Worm (Caenorhabditis elegans): Measurements from ENCODE around the gene srx-90.
A peak's percentile ranks its signal among the peaks of the same experiment; 100 is the strongest.

The srx-90 gene

ce11 chrV:11541284-11541683 lies 39.6 kb upstream of the srx-90 start (continued):
- no peak for TF ChIP-seq mes-2 (tag; optimal IDR thresholded peaks at IDR 0.05; ENCODE audit: poor library complexity, severe bottlenecking)
- no peak for TF ChIP-seq F10B5.3 (tag; optimal IDR thresholded peaks at IDR 0.05)
- TF ChIP-seq gei-8 (GFP tag; optimal IDR thresholded peaks at IDR 0.05): peak; percentile 52
- no peak for TF ChIP-seq F49E8.2 (tag; optimal IDR thresholded peaks at IDR 0.05; ENCODE audit: borderline replicate concordance)
- TF ChIP-seq vab-7 (GFP tag; IDR thresholded peaks at IDR 0.05): peak; percentile 30; the same call in 1 of the 2 replicates
- no peak for TF ChIP-seq Y5F2A.4 (GFP tag; optimal IDR thresholded peaks at IDR 0.05)
- TF ChIP-seq skn-1 (tag; optimal IDR thresholded peaks at IDR 0.05): no peak
- no peak for TF ChIP-seq lin-1 (GFP tag; IDR thresholded peaks at IDR 0.05)
- TF ChIP-seq dmd-9 (GFP tag; IDR thresholded peaks at IDR 0.05): 0 out of 2 replicates have a peak, but pooled peaks have one; percentile 36
- peak; percentile 30; the same call in 1 of the 2 replicates for TF ChIP-seq lin-38 (GFP tag; IDR thresholded peaks at IDR 0.05)
- no peak for TF ChIP-seq nhr-48 (tag; optimal IDR thresholded peaks at IDR 0.05)
- TF ChIP-seq ceh-62 (tag; optimal IDR thresholded peaks at IDR 0.05): no peak
- no peak for TF ChIP-seq zag-1 (tag; optimal IDR thresholded peaks at IDR 0.05)
- peak; percentile 42; the same call in 1 of the 2 replicates for TF ChIP-seq ceh-20 (GFP tag; IDR thresholded peaks at IDR 0.05)
- no peak for TF ChIP-seq php-3 (GFP tag; IDR thresholded peaks at IDR 0.05)
- no peak for TF ChIP-seq mxl-3 (GFP tag; optimal IDR thresholded peaks at IDR 0.05)
- no peak for TF ChIP-seq nhr-42 (GFP tag; IDR thresholded peaks at IDR 0.05)
- TF ChIP-seq nhr-102 (tag; optimal IDR thresholded peaks at IDR 0.05): no peak
- no peak for TF ChIP-seq madf-5 (GFP tag; IDR thresholded peaks at IDR 0.05)
- no peak for TF ChIP-seq tag-97 (GFP tag; IDR thresholded peaks at IDR 0.05)
- no peak for TF ChIP-seq mep-1 (tag; optimal IDR thresholded peaks at IDR 0.05)
- TF ChIP-seq ama-1 (optimal IDR thresholded peaks at IDR 0.05): peak; percentile 19
- no peak for TF ChIP-seq aha-1 (tag)
- TF ChIP-seq mdl-1 (tag; optimal IDR thresholded peaks at IDR 0.05): no peak
- no peak for TF ChIP-seq Y105C5A.15 (GFP tag; IDR thresholded peaks at IDR 0.05)
- TF ChIP-seq ctbp-1 (GFP tag; IDR thresholded peaks at IDR 0.05): no peak
- TF ChIP-seq nhr-77 (tag; optimal IDR thresholded peaks at IDR 0.05): no peak
- TF ChIP-seq daf-19 (GFP tag; conservative IDR thresholded peaks at IDR 0.05): no peak
- TF ChIP-seq lsy-2 (tag; optimal IDR thresholded peaks at IDR 0.05): no peak
- 0 out of 2 replicates have a peak, but pooled peaks have one; percentile 53 for TF ChIP-seq madf-9 (GFP tag; conservative IDR thresholded peaks at IDR 0.05)
- TF ChIP-seq spr-1 (tag; optimal IDR thresholded peaks at IDR 0.05): no peak
- no peak for TF ChIP-seq nhr-76 (tag; optimal IDR thresholded peaks at IDR 0.05)
- TF ChIP-seq zip-11 (GFP tag; IDR thresholded peaks at IDR 0.05): no peak
- 0 out of 2 replicates have a peak, but pooled peaks have one; percentile 33 for TF ChIP-seq hmg-1.1 (GFP tag; IDR thresholded peaks at IDR 0.05)
- no peak for TF ChIP-seq nhr-25 (tag; optimal IDR thresholded peaks at IDR 0.05; ENCODE audit: borderline replicate concordance, insufficient read depth)
- TF ChIP-seq duxl-1 (tag; optimal IDR thresholded peaks at IDR 0.05; ENCODE audit: poor library complexity): no peak
- no peak for TF ChIP-seq rbr-2 (tag; optimal IDR thresholded peaks at IDR 0.05)
- no peak for TF ChIP-seq lir-3 (tag; optimal IDR thresholded peaks at IDR 0.05)
- no peak for TF ChIP-seq jun-1 (tag; optimal IDR thresholded peaks at IDR 0.05)
- TF ChIP-seq F44E2.7 (GFP tag; IDR thresholded peaks at IDR 0.05): no peak
- TF ChIP-seq mdt-29 (GFP tag; IDR thresholded peaks at IDR 0.05): 0 out of 2 replicates have a peak, but pooled peaks have one; percentile 5
- peak; percentile 67 for TF ChIP-seq lim-7 (GFP tag; IDR thresholded peaks at IDR 0.05)
- TF ChIP-seq nhr-11 (tag; optimal IDR thresholded peaks at IDR 0.05): no peak
- no peak for TF ChIP-seq unc-39 (tag; optimal IDR thresholded peaks at IDR 0.05)
- TF ChIP-seq ces-1 (GFP tag; optimal IDR thresholded peaks at IDR 0.05): no peak
- TF ChIP-seq egl-43 (GFP tag; IDR thresholded peaks at IDR 0.05): no peak
- 0 out of 2 replicates have a peak, but pooled peaks have one; percentile 44 for TF ChIP-seq pha-4 (GFP tag; IDR thresholded peaks at IDR 0.05)
- no peak for TF ChIP-seq pha-4 (tag; optimal IDR thresholded peaks at IDR 0.05)
- TF ChIP-seq hlh-30 (tag; optimal IDR thresholded peaks at IDR 0.05; ENCODE audit: insufficient read depth): no peak
- peak; percentile 82; the same call in 1 of the 2 replicates for TF ChIP-seq D1046.2 (GFP tag; IDR thresholded peaks at IDR 0.05)
- no peak for TF ChIP-seq fkh-10 (GFP tag; optimal IDR thresholded peaks at IDR 0.05)
- TF ChIP-seq zfp-2 (tag; optimal IDR thresholded peaks at IDR 0.05): no peak
